Fruit fly (Drosophila melanogaster) Kc167 (cell line): Measurements from ENCODE around the gene Best4.

ENCODE experiments used
- Myc ChIP-seq: fragments of >200 bp; optimal IDR thresholded peaks from 2 replicates; lab custom pipeline; 2017; ENCODE audit warnings: missing external identifiers
- h ChIP-seq: fragments of >200 bp; optimal IDR thresholded peaks from 3 replicates; lab custom pipeline; 2018; ENCODE audit warnings: missing external identifiers

DNA sequence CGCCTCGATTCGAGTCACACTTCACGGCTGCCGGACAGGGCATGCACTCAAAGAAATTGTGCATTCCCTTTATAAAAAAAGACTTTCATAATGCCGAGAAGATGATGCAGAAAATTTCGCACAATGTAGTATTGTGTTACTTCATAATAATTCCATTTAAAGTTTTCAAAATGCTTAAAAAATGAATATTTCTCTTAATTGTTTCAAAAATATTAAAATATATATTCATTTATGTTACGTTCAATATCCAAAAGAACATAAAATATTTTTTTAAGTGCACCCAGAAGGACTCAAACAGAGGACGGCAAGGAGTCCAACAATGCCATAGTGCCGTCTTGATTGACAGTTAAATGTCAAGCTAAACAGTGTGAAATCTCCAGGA lies 31.4 kb downstream of the Best4 start:
- TF ChIP-seq h (lab: Kevin White, UChicago) (no peak), Myc (no peak)
